Worm (Caenorhabditis elegans) whole organism, midembryonic: ENCODE measurements around the gene rnh-1.0.

Experiments used
- T22C8.4 ChIP-seq: fragments of 200-800 bp; sonication (Bioruptor generic); IDR thresholded peaks from 2 replicates; pipeline ENCODE4 v1.3.6; 2022; ENCODE audit warnings: missing genetic modification characterization, missing compliant biosample characterization
- flt-1 ChIP-seq: fragments of 200-800 bp; sonication (Bioruptor generic); IDR thresholded peaks from 2 replicates; pipeline ENCODE4 v1.3.6; 2022; ENCODE audit warnings: missing genetic modification characterization, missing compliant biosample characterization
- klf-2 ChIP-seq: fragments of 200-800 bp; sonication (Bioruptor generic); conservative IDR thresholded peaks from 2 replicates; pipeline ENCODE4 v1.3.6; 2022; ENCODE audit warnings: missing genetic modification reagents, missing genetic modification characterization, missing compliant biosample characterization

- no peak for TF ChIP-seq flt-1 (GFP tag; lab: Robert Waterston, UW)
- no peak for TF ChIP-seq klf-2 (GFP tag; lab: Robert Waterston, UW)
- TF ChIP-seq T22C8.4 (GFP tag; lab: Robert Waterston, UW) = no peak
Observed at ce11 chrII:5004781-5005180, 9.7 kb downstream of the rnh-1.0 start, which contains the start of gene F59A6.4.
